Worm (Caenorhabditis elegans): ENCODE measurements around the gene snx-1.

snx-1 gene

ce11 chrX:1089133-1089532 lies 39.7 kb upstream of the snx-1 start:
- TF ChIP-seq fkh-10 (GFP tag; optimal IDR thresholded peaks at IDR 0.05) = no peak
- TF ChIP-seq mdl-1 (tag; optimal IDR thresholded peaks at IDR 0.05) = no peak
- TF ChIP-seq elt-3 (tag; optimal IDR thresholded peaks at IDR 0.05) = no peak
- TF ChIP-seq nhr-77 (tag; optimal IDR thresholded peaks at IDR 0.05) = no peak
- TF ChIP-seq sptf-1 (tag; optimal IDR thresholded peaks at IDR 0.05) = no peak
- TF ChIP-seq lin-13 (GFP tag; optimal IDR thresholded peaks at IDR 0.05) = no peak
- no peak for TF ChIP-seq nhr-12 (tag; optimal IDR thresholded peaks at IDR 0.05)
- no peak for TF ChIP-seq unc-30 (tag; optimal IDR thresholded peaks at IDR 0.05)
- no peak for TF ChIP-seq unc-62 (GFP tag; optimal IDR thresholded peaks at IDR 0.05)
- no peak for TF ChIP-seq lin-39 (tag; optimal IDR thresholded peaks at IDR 0.05)
- no peak for TF ChIP-seq egl-13 (tag; optimal IDR thresholded peaks at IDR 0.05)

- TF ChIP-seq efl-1 (optimal IDR thresholded peaks at IDR 0.05) (no peak), efl-1 (GFP tag; optimal IDR thresholded peaks at IDR 0.05 in 1 of 2) (peak in 1 of 2 experiments; percentile 36), ets-5 (GFP tag; IDR thresholded peaks at IDR 0.05) (no peak), unc-30 (tag; optimal IDR thresholded peaks at IDR 0.05) (no peak)
Measured at ce11 chrX:1089676-1090075, 39.1 kb upstream of the snx-1 start.

- TF ChIP-seq unc-98 (GFP tag; IDR thresholded peaks at IDR 0.05) = no peak
- TF ChIP-seq dsc-1 (tag; optimal IDR thresholded peaks at IDR 0.05) = peak; percentile 91
- peak; percentile 22 for TF ChIP-seq mef-2 (tag; optimal IDR thresholded peaks at IDR 0.05)
- no peak for TF ChIP-seq alr-1 (tag; optimal IDR thresholded peaks at IDR 0.05; ENCODE audit: borderline replicate concordance)
- TF ChIP-seq efl-1 (optimal IDR thresholded peaks at IDR 0.05) = peak; percentile 65 to 77
- TF ChIP-seq efl-1 (GFP tag; optimal IDR thresholded peaks at IDR 0.05 in 1 of 2) = peak; percentile 35 to 95
- no peak for TF ChIP-seq nhr-76 (tag; optimal IDR thresholded peaks at IDR 0.05)
- TF ChIP-seq lin-14 (GFP tag; optimal IDR thresholded peaks at IDR 0.05) = peak; percentile 99
- TF ChIP-seq sptf-1 (tag; optimal IDR thresholded peaks at IDR 0.05) = no peak
- no peak for TF ChIP-seq pqm-1 (tag; optimal IDR thresholded peaks at IDR 0.05)
- TF ChIP-seq unc-130 (tag; optimal IDR thresholded peaks at IDR 0.05) = peak; percentile 78
- peak; percentile 69 for TF ChIP-seq ceh-8 (GFP tag; optimal IDR thresholded peaks at IDR 0.05)
- peak; percentile 43 for TF ChIP-seq aha-1 (tag; optimal IDR thresholded peaks at IDR 0.05)
- TF ChIP-seq ceh-90 (tag; optimal IDR thresholded peaks at IDR 0.05) = no peak
- TF ChIP-seq hlh-17 (GFP tag; optimal IDR thresholded peaks at IDR 0.05; ENCODE audit: borderline replicate concordance) = no peak
- peak; percentile 59 for TF ChIP-seq hpl-2 (GFP tag; optimal IDR thresholded peaks at IDR 0.05)
- TF ChIP-seq nhr-90 (tag; optimal IDR thresholded peaks at IDR 0.05; ENCODE audit: poor library complexity) = peak; percentile 80
- TF ChIP-seq mab-9 (GFP tag; IDR thresholded peaks at IDR 0.05) = peak; percentile 66
- peak; percentile 56 for TF ChIP-seq vab-15 (tag; optimal IDR thresholded peaks at IDR 0.05)
- no peak for TF ChIP-seq zag-1 (tag; optimal IDR thresholded peaks at IDR 0.05)
- TF ChIP-seq fos-1 (tag; optimal IDR thresholded peaks at IDR 0.05) = peak; percentile 88
- TF ChIP-seq jun-1 (tag; optimal IDR thresholded peaks at IDR 0.05) = peak; percentile 89
- no peak for TF ChIP-seq unc-62 (GFP tag; optimal IDR thresholded peaks at IDR 0.05)
- peak; percentile 60 to 88 for TF ChIP-seq lin-35 (GFP tag; optimal IDR thresholded peaks at IDR 0.05)
- TF ChIP-seq dpl-1 (GFP tag; optimal IDR thresholded peaks at IDR 0.05) = peak; percentile 14 to 56 (median 37)
- TF ChIP-seq grh-1 (GFP tag; IDR thresholded peaks at IDR 0.05) = 0 out of 2 replicates have a peak, but pooled peaks have one; percentile 17
- no peak for TF ChIP-seq ces-1 (GFP tag; optimal IDR thresholded peaks at IDR 0.05)
- peak; percentile 97 for TF ChIP-seq snu-23 (GFP tag; optimal IDR thresholded peaks at IDR 0.05)
- TF ChIP-seq C04F5.9 (tag; optimal IDR thresholded peaks at IDR 0.05) = peak; percentile 63
- peak in 2 of 6 experiments; percentile 56 to 84 for TF ChIP-seq elt-3 (tag; optimal IDR thresholded peaks at IDR 0.05)
- TF ChIP-seq hlh-4 (tag; optimal IDR thresholded peaks at IDR 0.05) = no peak
- TF ChIP-seq fkh-10 (GFP tag; optimal IDR thresholded peaks at IDR 0.05) = peak; percentile 77
- TF ChIP-seq ceh-63 (GFP tag; optimal IDR thresholded peaks at IDR 0.05) = no peak
- peak; percentile 95 for TF ChIP-seq nhr-19 (GFP tag; conservative IDR thresholded peaks at IDR 0.05)
- peak; percentile 98 for TF ChIP-seq nhr-71 (tag; optimal IDR thresholded peaks at IDR 0.05)
- peak; percentile 98 for TF ChIP-seq skn-1 (tag; optimal IDR thresholded peaks at IDR 0.05)
- TF ChIP-seq ztf-11 (tag; optimal IDR thresholded peaks at IDR 0.05) = peak in 1 of 2 experiments; percentile 49
- TF ChIP-seq sup-37 (GFP tag; optimal IDR thresholded peaks at IDR 0.05) = no peak
- peak; percentile 27 for TF ChIP-seq aly-2 (tag; optimal IDR thresholded peaks at IDR 0.05)
- no peak for TF ChIP-seq efl-3 (GFP tag; optimal IDR thresholded peaks at IDR 0.05)
- TF ChIP-seq nhr-28 (tag; optimal IDR thresholded peaks at IDR 0.05) = peak; percentile 41
Measured at ce11 chrX:1093154-1093553, 35.6 kb upstream of the snx-1 start.
